Worm (Caenorhabditis elegans) whole organism, mixed stage, embryonic: ENCODE measurements around the gene C08F1.11.

Experiments
- lin-32 ChIP-seq: fragments of 200-800 bp; sonication (Bioruptor generic); optimal IDR thresholded peaks from 2 replicates; lab custom pipeline; 2018; ENCODE audit warnings: mild to moderate bottlenecking, missing genetic modification characterization, missing compliant biosample characterization
- nhr-2 ChIP-seq: fragments of 150-350 bp; optimal IDR thresholded peaks from 2 replicates; lab custom pipeline; 2014; ENCODE audit warnings: missing biosample characterization, missing genetic modification characterization
- nhr-28 ChIP-seq: fragments of 150-350 bp; optimal IDR thresholded peaks from 2 replicates; lab custom pipeline; 2014; ENCODE audit warnings: missing biosample characterization, missing genetic modification characterization
- snpc-4 ChIP-seq: fragments of 150-350 bp; optimal IDR thresholded peaks from 2 replicates; lab custom pipeline; 2014; ENCODE audit warnings: missing biosample characterization, missing genetic modification characterization
- sptf-1 ChIP-seq: sonication (generic microtip); optimal IDR thresholded peaks from 2 replicates; lab custom pipeline; 2017; ENCODE audit warnings: mild to moderate bottlenecking, missing genetic modification characterization, moderate library complexity, missing compliant biosample characterization
- unc-39 ChIP-seq: fragments of 150-350 bp; optimal IDR thresholded peaks from 2 replicates; lab custom pipeline; 2014; ENCODE audit warnings: missing biosample characterization, missing genetic modification characterization
- unc-62 ChIP-seq: fragments of 150-350 bp; optimal IDR thresholded peaks from 2 replicates; lab custom pipeline; 2014; ENCODE audit warnings: missing biosample characterization, missing genetic modification reagents, missing genetic modification characterization

ce11 chrII:1788087-1788486, 3.4 kb upstream of the C08F1.11 start, which contains the start of the genes C08F1.6 and fbxb-13:
- TF ChIP-seq nhr-2 (tag; lab: Kevin White, UChicago) (no peak), snpc-4 (no peak), lin-32 (GFP tag; lab: Kevin White, UChicago) (peak; percentile 15), unc-39 (tag; lab: Kevin White, UChicago) (no peak), nhr-28 (tag; lab: Kevin White, UChicago) (no peak), sptf-1 (tag; lab: Kevin White, UChicago) (no peak), unc-62 (no peak)
